Fruit fly (Drosophila melanogaster) whole organism, embryonic: ENCODE measurements around the gene CG44044.

ENCODE experiments used
- CG12071 ChIP-seq: fragments of 200-800 bp; sonication (Bioruptor generic); optimal IDR thresholded peaks from 3 replicates; lab custom pipeline; 2018; ENCODE audit warnings: missing biosample characterization, mild to moderate bottlenecking, missing genetic modification characterization
- CG13296 ChIP-seq: fragments of 200-800 bp; sonication (Bioruptor generic); optimal IDR thresholded peaks from 3 replicates; lab custom pipeline; 2018; ENCODE audit warnings: missing biosample characterization, mild to moderate bottlenecking, missing genetic modification characterization
- CG1603 ChIP-seq: fragments of 200-800 bp; sonication (Bioruptor generic); optimal IDR thresholded peaks from 2 replicates; lab custom pipeline; 2019; ENCODE audit warnings: missing biosample characterization, mild to moderate bottlenecking, missing genetic modification characterization, moderate library complexity
- CG16779 ChIP-seq: fragments of 200-800 bp; sonication (Bioruptor generic); IDR thresholded peaks from 2 replicates; pipeline ENCODE4 v1.3.6; 2022; ENCODE audit warnings: missing biosample characterization, missing genetic modification characterization
- CG17328 ChIP-seq: fragments of 200-800 bp; sonication (Bioruptor generic); IDR thresholded peaks from 2 replicates; pipeline ENCODE4 v1.3.6; 2022; ENCODE audit warnings: missing biosample characterization, missing genetic modification characterization
- CG17359 ChIP-seq: fragments of 200-800 bp; sonication (Bioruptor generic); optimal IDR thresholded peaks from 3 replicates; lab custom pipeline; 2018; ENCODE audit warnings: missing biosample characterization, mild to moderate bottlenecking, missing genetic modification characterization, moderate library complexity
- CG1832 ChIP-seq: fragments of 200-800 bp; sonication (Bioruptor generic); optimal IDR thresholded peaks from 2 replicates; lab custom pipeline; 2017; ENCODE audit warnings: missing biosample characterization, mild to moderate bottlenecking, missing genetic modification characterization, inconsistent platforms
- CG18476 ChIP-seq: fragments of 200-800 bp; sonication (Bioruptor generic); optimal IDR thresholded peaks from 2 replicates; lab custom pipeline; 2016; ENCODE audit warnings: missing biosample characterization, mild to moderate bottlenecking, missing genetic modification characterization
- CG2120 ChIP-seq: fragments of 200-800 bp; sonication (Bioruptor generic); optimal IDR thresholded peaks from 3 replicates; lab custom pipeline; 2016; ENCODE audit warnings: missing biosample characterization, missing genetic modification characterization
- CG2129 ChIP-seq: fragments of 200-800 bp; sonication (Bioruptor generic); IDR thresholded peaks from 2 replicates; pipeline ENCODE4 v1.3.6; 2022; ENCODE audit warnings: missing biosample characterization, missing genetic modification characterization; ENCODE audit not compliant: partially characterized antibody
- CG31441 ChIP-seq: fragments of 200-800 bp; sonication (Bioruptor generic); IDR thresholded peaks from 2 replicates; pipeline ENCODE4 v1.3.6; 2022; ENCODE audit warnings: missing biosample characterization, missing genetic modification characterization
- CG32772 ChIP-seq: fragments of 200-800 bp; sonication (Bioruptor generic); IDR thresholded peaks from 2 replicates; pipeline ENCODE4 v1.3.6; 2022; ENCODE audit warnings: missing biosample characterization, missing genetic modification characterization
- CG4282 ChIP-seq: fragments of 200-800 bp; sonication (Bioruptor generic); optimal IDR thresholded peaks from 2 replicates; lab custom pipeline; 2016; ENCODE audit warnings: missing biosample characterization, missing genetic modification characterization
- CG4328 ChIP-seq: fragments of 200-800 bp; sonication (Bioruptor generic); optimal IDR thresholded peaks from 3 replicates; lab custom pipeline; 2017; ENCODE audit warnings: missing biosample characterization, missing genetic modification reagents, missing genetic modification characterization
- CG4360 ChIP-seq: fragments of 200-800 bp; sonication (Bioruptor generic); IDR thresholded peaks from 2 replicates; pipeline ENCODE4 v1.3.6; 2022; ENCODE audit warnings: missing biosample characterization, missing genetic modification characterization
- CG4404 ChIP-seq: fragments of 200-800 bp; sonication (Bioruptor generic); IDR thresholded peaks from 2 replicates; pipeline ENCODE4 v1.3.6; 2022; ENCODE audit warnings: missing biosample characterization, missing genetic modification characterization
- CG6683 ChIP-seq: fragments of 200-800 bp; sonication (Bioruptor generic); optimal IDR thresholded peaks from 2 replicates; lab custom pipeline; 2017; ENCODE audit warnings: missing biosample characterization, mild to moderate bottlenecking, missing genetic modification characterization, missing genetic modification reagents
- CG6791 ChIP-seq: fragments of 200-800 bp; sonication (Bioruptor generic); IDR thresholded peaks from 3 replicates; pipeline ENCODE4 v1.3.6; 2022; ENCODE audit warnings: missing biosample characterization, missing genetic modification characterization; ENCODE audit not compliant: partially characterized antibody
- CG9437 ChIP-seq: fragments of 200-800 bp; sonication (Bioruptor generic); optimal IDR thresholded peaks from 2 replicates; lab custom pipeline; 2018; ENCODE audit warnings: missing biosample characterization, mild to moderate bottlenecking, missing genetic modification characterization
- CrebB ChIP-seq: fragments of 200-800 bp; sonication (Bioruptor generic); optimal IDR thresholded peaks from 3 replicates; lab custom pipeline; 2018; ENCODE audit warnings: missing biosample characterization, mild to moderate bottlenecking, missing genetic modification characterization
- Dip2 ChIP-seq: fragments of 200-800 bp; sonication (Bioruptor generic); IDR thresholded peaks from 2 replicates; pipeline ENCODE4 v1.3.6; 2022; ENCODE audit warnings: missing biosample characterization, missing genetic modification characterization
- Fer2 ChIP-seq: fragments of 200-800 bp; sonication (Bioruptor generic); optimal IDR thresholded peaks from 2 replicates; lab custom pipeline; 2018; ENCODE audit warnings: missing biosample characterization, mild to moderate bottlenecking, missing genetic modification characterization, moderate library complexity
- HmgD ChIP-seq: fragments of 200-800 bp; sonication (Bioruptor generic); optimal IDR thresholded peaks from 3 replicates; lab custom pipeline; 2016; ENCODE audit warnings: missing biosample characterization, missing genetic modification characterization
- Hr51 ChIP-seq, 2 experiments: fragments of 200-800 bp; sonication (Bioruptor generic); optimal IDR thresholded peaks; 2 replicates in 1 of 2; 3 replicates in 1 of 2; lab custom pipeline; 2016 to 2018; ENCODE audit warnings: missing biosample characterization in 2 of 2, missing genetic modification characterization in 2 of 2, mild to moderate bottlenecking in 1 of 2, moderate library complexity in 1 of 2
- Scr ChIP-seq: fragments of 200-800 bp; sonication (Bioruptor generic); IDR thresholded peaks from 2 replicates; pipeline ENCODE4 v1.3.6; 2022; ENCODE audit warnings: missing biosample characterization, missing genetic modification characterization; ENCODE audit not compliant: partially characterized antibody
- Trl ChIP-seq, 3 experiments: fragments of >200 bp in 2 of 3; fragments of 200-800 bp in 1 of 3; sonication (Bioruptor generic) in 1 of 3; optimal IDR thresholded peaks; 2 replicates in 1 of 3; 3 replicates in 2 of 3; lab custom pipeline; 2016 to 2017; ENCODE audit warnings: missing biosample characterization in 1 of 3, missing genetic modification characterization in 1 of 3
- Vsx1 ChIP-seq: fragments of 200-800 bp; sonication (Bioruptor generic); optimal IDR thresholded peaks from 2 replicates; lab custom pipeline; 2017; ENCODE audit warnings: missing biosample characterization, mild to moderate bottlenecking, missing genetic modification characterization, missing genetic modification reagents
- Xrp1 ChIP-seq: fragments of 200-800 bp; sonication (Bioruptor generic); IDR thresholded peaks from 2 replicates; pipeline ENCODE4 v1.3.6; 2022; ENCODE audit warnings: missing biosample characterization, missing genetic modification characterization
- ato ChIP-seq: fragments of 200-800 bp; sonication (Bioruptor generic); IDR thresholded peaks from 2 replicates; pipeline ENCODE4 v1.3.6; 2022; ENCODE audit warnings: missing biosample characterization, missing genetic modification characterization; ENCODE audit not compliant: partially characterized antibody
- chinmo ChIP-seq: fragments of 200-800 bp; sonication (Bioruptor generic); IDR thresholded peaks from 4 replicates; pipeline ENCODE4 v1.3.6; 2022; ENCODE audit warnings: missing biosample characterization, missing genetic modification characterization; ENCODE audit not compliant: partially characterized antibody
- crol ChIP-seq: fragments of 200-800 bp; sonication (Bioruptor generic); IDR thresholded peaks from 2 replicates; pipeline ENCODE4 v1.3.6; 2022; ENCODE audit warnings: missing biosample characterization, missing genetic modification characterization
- cwo ChIP-seq: fragments of 200-800 bp; sonication (Bioruptor generic); optimal IDR thresholded peaks from 3 replicates; lab custom pipeline; 2017; ENCODE audit warnings: missing biosample characterization, missing genetic modification characterization, mild to moderate bottlenecking, moderate library complexity, missing genetic modification reagents
- da ChIP-seq: fragments of 200-800 bp; sonication (Bioruptor generic); optimal IDR thresholded peaks from 2 replicates; lab custom pipeline; 2016; ENCODE audit warnings: missing biosample characterization, missing genetic modification characterization
- eve ChIP-seq, 2 experiments: fragments of >200 bp; optimal IDR thresholded peaks; 2 replicates each; lab custom pipeline; 2017; ENCODE audit warnings: missing biosample characterization in 2 of 2, missing genetic modification characterization in 2 of 2
- gfzf ChIP-seq: fragments of 200-800 bp; sonication (Bioruptor generic); optimal IDR thresholded peaks from 2 replicates; lab custom pipeline; 2016; ENCODE audit warnings: missing biosample characterization, mild to moderate bottlenecking, missing genetic modification characterization, moderate library complexity
- ken ChIP-seq: fragments of 200-800 bp; sonication (Bioruptor generic); IDR thresholded peaks from 3 replicates; pipeline ENCODE4 v1.3.6; 2022; ENCODE audit warnings: missing biosample characterization, missing genetic modification characterization
- lab ChIP-seq: fragments of 200-800 bp; sonication (Bioruptor generic); optimal IDR thresholded peaks from 3 replicates; lab custom pipeline; 2017; ENCODE audit warnings: missing biosample characterization, missing genetic modification characterization, mild to moderate bottlenecking, moderate library complexity, missing genetic modification reagents
- nom ChIP-seq: fragments of 200-800 bp; sonication (Bioruptor generic); optimal IDR thresholded peaks from 2 replicates; lab custom pipeline; 2017; ENCODE audit warnings: missing biosample characterization, missing genetic modification characterization, mild to moderate bottlenecking, moderate library complexity, missing genetic modification reagents
- psq ChIP-seq: fragments of 200-800 bp; sonication (Bioruptor generic); optimal IDR thresholded peaks from 2 replicates; lab custom pipeline; 2017; ENCODE audit warnings: missing biosample characterization, missing genetic modification characterization
- sqz ChIP-seq: fragments of 200-800 bp; sonication (Bioruptor generic); optimal IDR thresholded peaks from 3 replicates; lab custom pipeline; 2018; ENCODE audit warnings: missing biosample characterization, mild to moderate bottlenecking, missing genetic modification characterization
- ssp ChIP-seq: fragments of 200-800 bp; sonication (Bioruptor generic); IDR thresholded peaks from 2 replicates; pipeline ENCODE4 v1.3.6; 2022; ENCODE audit warnings: missing biosample characterization, missing genetic modification characterization
- tx ChIP-seq: fragments of 200-800 bp; sonication (Bioruptor generic); optimal IDR thresholded peaks from 2 replicates; lab custom pipeline; 2016; ENCODE audit warnings: missing biosample characterization, missing genetic modification characterization
- wdn ChIP-seq: fragments of 200-800 bp; sonication (Bioruptor generic); IDR thresholded peaks from 2 replicates; pipeline ENCODE4 v1.3.6; 2022; ENCODE audit warnings: missing biosample characterization, missing genetic modification characterization
- z ChIP-seq: fragments of 200-800 bp; sonication (Bioruptor generic); IDR thresholded peaks from 3 replicates; pipeline ENCODE4 v1.3.6; 2022; ENCODE audit warnings: missing biosample characterization, missing genetic modification characterization

Gene CG44044

dm6 chr3R:16280003-16280998 is 41.3 kb upstream of the CG44044 start (continued):
- TF ChIP-seq Fer2 (tag; lab: Kevin White, UChicago) = peak; percentile 98
- TF ChIP-seq CG16779 (GFP tag; lab: Robert Waterston, UW) = peak; percentile 99
- peak; percentile 99 for TF ChIP-seq CG4282
- peak; percentile 97 for TF ChIP-seq CG6683 (GFP tag; lab: Kevin White, UChicago)
- peak; percentile 99 to 100 for TF ChIP-seq Hr51 (GFP tag; optimal IDR thresholded peaks at IDR 0.05; lab: Kevin White, UChicago)
- TF ChIP-seq CG2120 = peak; percentile 100
- TF ChIP-seq crol = peak; percentile 83
- no peak for TF ChIP-seq ato (GFP tag; lab: Robert Waterston, UW)
- peak; percentile 98 for TF ChIP-seq cwo (GFP tag; lab: Kevin White, UChicago)
- TF ChIP-seq CG31441 (GFP tag; lab: Robert Waterston, UW) = peak; percentile 100
- peak; percentile 97 for TF ChIP-seq Vsx1 (GFP tag; lab: Kevin White, UChicago)
- TF ChIP-seq CG1603 (tag; lab: Kevin White, UChicago) = peak; percentile 99
- peak; percentile 42 for TF ChIP-seq gfzf (GFP tag; lab: Kevin White, UChicago)
- peak; percentile 56 for TF ChIP-seq Scr (GFP tag; lab: Robert Waterston, UW)
- TF ChIP-seq CG4328 (GFP tag; lab: Kevin White, UChicago) = peak; percentile 98

dm6 chr3R:16281033-16281680 is 40.5 kb upstream of the CG44044 start:
- TF ChIP-seq lab (GFP tag; lab: Kevin White, UChicago) (no peak), nom (peak; percentile 16), Trl (optimal IDR thresholded peaks at IDR 0.05; lab: Kevin White, UChicago) (peak in 1 of 2 experiments; percentile 8), Trl (GFP tag; optimal IDR thresholded peaks at IDR 0.05; lab: Kevin White, UChicago) (no peak), chinmo (GFP tag; lab: Robert Waterston, UW) (peak; percentile 71; the same call in 1 of the 4 replicates), CG12071 (no peak), CG1832 (GFP tag; lab: Kevin White, UChicago) (peak; percentile 48), z (GFP tag; lab: Robert Waterston, UW) (peak; percentile 40; the same call in 1 of the 3 replicates), wdn (no peak), CG17359 (tag; lab: Kevin White, UChicago) (no peak), CG2129 (GFP tag; lab: Robert Waterston, UW) (no peak), HmgD (GFP tag; lab: Kevin White, UChicago) (no peak), da (GFP tag; lab: Kevin White, UChicago) (no peak), CG17328 (GFP tag; lab: Robert Waterston, UW) (peak; percentile 19; the same call in 1 of the 2 replicates), ken (GFP tag; lab: Robert Waterston, UW) (no peak), Dip2 (GFP tag; lab: Robert Waterston, UW) (no peak), CrebB (no peak), CG13296 (GFP tag; lab: Kevin White, UChicago) (no peak), sqz (GFP tag; lab: Kevin White, UChicago) (peak; percentile 45), CG18476 (GFP tag; lab: Kevin White, UChicago) (no peak), eve (GFP tag; optimal IDR thresholded peaks at IDR 0.05; lab: Kevin White, UChicago) (peak in 1 of 2 experiments; percentile 58), tx (no peak), CG9437 (no peak), CG4404 (no peak), CG6791 (GFP tag; lab: Robert Waterston, UW) (0 out of 3 replicates have a peak, but pooled peaks have one; percentile 8), CG32772 (GFP tag; lab: Robert Waterston, UW) (peak; percentile 42; the same call in 1 of the 2 replicates), Xrp1 (GFP tag; lab: Robert Waterston, UW) (peak; percentile 12; the same call in 1 of the 2 replicates), ssp (GFP tag; lab: Robert Waterston, UW) (no peak), CG4360 (GFP tag; lab: Robert Waterston, UW) (0 out of 2 replicates have a peak, but pooled peaks have one; percentile 15), psq (peak; percentile 59)
